Fruit fly (Drosophila melanogaster) whole organism, adult: ENCODE data around the gene Sfp33A1.

Source experiments
- Clk ChIP-seq: fragments of 200-800 bp; sonication (Bioruptor generic); optimal IDR thresholded peaks from 2 replicates; lab custom pipeline; 2017; ENCODE audit warnings: missing biosample characterization, missing genetic modification characterization
- bab1 ChIP-seq: fragments of 200-800 bp; sonication (Bioruptor generic); optimal IDR thresholded peaks from 3 replicates; lab custom pipeline; 2019; ENCODE audit warnings: missing biosample characterization, mild to moderate bottlenecking, missing genetic modification characterization, moderate library complexity
- pad ChIP-seq: fragments of 200-800 bp; sonication (Bioruptor generic); optimal IDR thresholded peaks from 3 replicates; lab custom pipeline; 2017; ENCODE audit warnings: missing biosample characterization, missing genetic modification characterization, mild to moderate bottlenecking, moderate library complexity, missing genetic modification reagents

DNA sequence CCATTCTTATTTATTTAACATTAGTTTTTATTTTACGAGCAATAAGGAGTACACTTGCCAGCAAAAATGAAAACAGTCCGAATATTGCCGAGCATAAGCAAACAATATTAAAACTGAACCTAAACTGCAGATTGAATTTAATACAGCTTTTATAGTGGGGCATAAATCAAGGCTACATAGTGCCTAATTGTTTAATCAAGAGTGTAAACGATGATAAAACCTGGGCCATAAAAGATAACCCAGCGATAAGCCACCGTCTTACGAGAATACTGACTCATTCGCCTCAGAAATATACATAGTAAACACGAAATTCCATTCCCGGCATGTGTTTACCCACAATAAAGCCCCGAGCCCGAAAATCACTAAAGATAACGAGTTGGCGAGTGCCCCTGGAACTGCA is 18.3 kb downstream of the Sfp33A1 start:
- TF ChIP-seq Clk (GFP tag; lab: Kevin White, UChicago) (no peak), pad (peak; percentile 20), bab1 (GFP tag; lab: Kevin White, UChicago) (no peak)
